Fruit fly (Drosophila melanogaster) whole organism, embryonic: ENCODE data around the gene Actn.
A peak's percentile ranks its signal among the peaks of the same experiment; 100 is the strongest.

Experiments
- B-H2 ChIP-seq: fragments of 200-800 bp; sonication (Bioruptor generic); optimal IDR thresholded peaks from 2 replicates; lab custom pipeline; 2018; ENCODE audit warnings: missing biosample characterization, mild to moderate bottlenecking, missing genetic modification characterization
- C15 ChIP-seq: fragments of 200-800 bp; sonication (Bioruptor generic); IDR thresholded peaks from 3 replicates; pipeline ENCODE4 v1.3.6; 2022; ENCODE audit warnings: missing biosample characterization, missing genetic modification characterization
- CG10209 ChIP-seq: fragments of 200-800 bp; sonication (Bioruptor generic); optimal IDR thresholded peaks from 3 replicates; lab custom pipeline; 2017; ENCODE audit warnings: missing biosample characterization, mild to moderate bottlenecking, missing genetic modification characterization, missing genetic modification reagents
- CG11093 ChIP-seq: fragments of 200-800 bp; sonication (Bioruptor generic); IDR thresholded peaks from 3 replicates; pipeline ENCODE4 v1.3.6; 2022; ENCODE audit warnings: missing biosample characterization, missing genetic modification characterization
- CG12236 ChIP-seq: fragments of 200-800 bp; sonication (Bioruptor generic); optimal IDR thresholded peaks from 2 replicates; lab custom pipeline; 2016; ENCODE audit warnings: missing biosample characterization, missing genetic modification characterization
- CG15479 ChIP-seq: fragments of 200-800 bp; sonication (Bioruptor generic); optimal IDR thresholded peaks from 3 replicates; lab custom pipeline; 2019; ENCODE audit warnings: missing biosample characterization, mild to moderate bottlenecking, missing genetic modification characterization, moderate library complexity
- CG17328 ChIP-seq: fragments of 200-800 bp; sonication (Bioruptor generic); IDR thresholded peaks from 2 replicates; pipeline ENCODE4 v1.3.6; 2022; ENCODE audit warnings: missing biosample characterization, missing genetic modification characterization
- CG2712 ChIP-seq: fragments of 200-800 bp; optimal IDR thresholded peaks from 3 replicates; lab custom pipeline; 2019; ENCODE audit warnings: missing biosample characterization, mild to moderate bottlenecking, missing genetic modification characterization, moderate library complexity
- CG2889 ChIP-seq: fragments of 200-800 bp; sonication (Bioruptor generic); IDR thresholded peaks from 3 replicates; pipeline ENCODE4 v1.3.6; 2022; ENCODE audit warnings: missing biosample characterization, missing genetic modification characterization
- CG31388 ChIP-seq: fragments of 200-800 bp; sonication (Bioruptor generic); optimal IDR thresholded peaks from 2 replicates; lab custom pipeline; 2016; ENCODE audit warnings: missing biosample characterization, missing genetic modification characterization
- CG32767 ChIP-seq: fragments of 200-800 bp; sonication (Bioruptor generic); IDR thresholded peaks from 2 replicates; pipeline ENCODE4 v1.3.6; 2022; ENCODE audit warnings: missing biosample characterization, missing genetic modification characterization
- CG34422 ChIP-seq: fragments of 200-800 bp; sonication (Bioruptor generic); IDR thresholded peaks from 3 replicates; pipeline ENCODE4 v1.3.6; 2022; ENCODE audit warnings: missing biosample characterization, missing genetic modification characterization
- CG43689 ChIP-seq: fragments of 200-800 bp; sonication (Bioruptor generic); IDR thresholded peaks from 2 replicates; pipeline ENCODE4 v1.3.6; 2022; ENCODE audit warnings: missing biosample characterization, missing genetic modification characterization
- CG7372 ChIP-seq: fragments of 200-800 bp; sonication (Bioruptor generic); IDR thresholded peaks from 2 replicates; pipeline ENCODE4 v1.3.6; 2022; ENCODE audit warnings: missing biosample characterization, missing genetic modification characterization
- CG9215 ChIP-seq: fragments of 200-800 bp; sonication (Bioruptor generic); IDR thresholded peaks from 2 replicates; pipeline ENCODE4 v1.3.6; 2022; ENCODE audit warnings: missing biosample characterization, missing genetic modification characterization
- CHES-1-like ChIP-seq: fragments of 200-800 bp; sonication (Bioruptor generic); optimal IDR thresholded peaks from 2 replicates; lab custom pipeline; 2016; ENCODE audit warnings: missing biosample characterization, missing genetic modification characterization
- Dfd ChIP-seq, 2 experiments: fragments of >200 bp; optimal IDR thresholded peaks; 2 replicates each; lab custom pipeline; 2017; ENCODE audit warnings: missing biosample characterization in 2 of 2, missing genetic modification characterization in 2 of 2
- Doc3 ChIP-seq: fragments of 200-800 bp; sonication (Bioruptor generic); IDR thresholded peaks from 3 replicates; pipeline ENCODE4 v1.3.6; 2022; ENCODE audit warnings: missing biosample characterization, missing genetic modification characterization; ENCODE audit not compliant: partially characterized antibody
- ERR ChIP-seq: fragments of 200-800 bp; sonication (Bioruptor generic); optimal IDR thresholded peaks from 2 replicates; lab custom pipeline; 2016; ENCODE audit warnings: missing biosample characterization, missing genetic modification characterization
- Ets97D ChIP-seq: fragments of 200-800 bp; sonication (Bioruptor generic); optimal IDR thresholded peaks from 3 replicates; lab custom pipeline; 2016; ENCODE audit warnings: missing biosample characterization, missing genetic modification characterization
- HLH54F ChIP-seq: fragments of 200-800 bp; sonication (Bioruptor generic); optimal IDR thresholded peaks from 3 replicates; lab custom pipeline; 2016; ENCODE audit warnings: missing biosample characterization, missing genetic modification characterization
- Hr3 ChIP-seq: fragments of 200-800 bp; sonication (Bioruptor generic); optimal IDR thresholded peaks from 3 replicates; lab custom pipeline; 2016; ENCODE audit warnings: missing biosample characterization, missing genetic modification characterization
- Jarid2 ChIP-seq: fragments of 200-800 bp; sonication (Bioruptor generic); optimal IDR thresholded peaks from 3 replicates; lab custom pipeline; 2017; ENCODE audit warnings: mild to moderate bottlenecking, missing biosample characterization, missing genetic modification reagents, missing genetic modification characterization
- Kr ChIP-seq: fragments of 200-800 bp; sonication (Bioruptor generic); optimal IDR thresholded peaks from 2 replicates; lab custom pipeline; 2017; ENCODE audit warnings: missing biosample characterization, mild to moderate bottlenecking, missing genetic modification characterization
- MTF-1 ChIP-seq: fragments of 200-800 bp; sonication (Bioruptor generic); optimal IDR thresholded peaks from 2 replicates; lab custom pipeline; 2018; ENCODE audit warnings: missing biosample characterization, mild to moderate bottlenecking, missing genetic modification characterization, borderline replicate concordance
- NK7.1 ChIP-seq: fragments of 200-800 bp; sonication (Bioruptor generic); optimal IDR thresholded peaks from 3 replicates; lab custom pipeline; 2016; ENCODE audit warnings: missing biosample characterization, missing genetic modification characterization
- Spps ChIP-seq: fragments of 200-800 bp; sonication (Bioruptor generic); optimal IDR thresholded peaks from 2 replicates; lab custom pipeline; 2018; ENCODE audit warnings: missing biosample characterization, mild to moderate bottlenecking, missing genetic modification characterization
- Trl ChIP-seq, 3 experiments: fragments of >200 bp in 2 of 3; fragments of 200-800 bp in 1 of 3; sonication (Bioruptor generic) in 1 of 3; optimal IDR thresholded peaks; 2 replicates in 1 of 3; 3 replicates in 2 of 3; lab custom pipeline; 2016 to 2017; ENCODE audit warnings: missing biosample characterization in 1 of 3, missing genetic modification characterization in 1 of 3
- Xrp1 ChIP-seq: fragments of 200-800 bp; sonication (Bioruptor generic); IDR thresholded peaks from 2 replicates; pipeline ENCODE4 v1.3.6; 2022; ENCODE audit warnings: missing biosample characterization, missing genetic modification characterization
- YL-1 ChIP-seq: fragments of 200-800 bp; sonication (Bioruptor generic); optimal IDR thresholded peaks from 3 replicates; lab custom pipeline; 2017; ENCODE audit warnings: missing biosample characterization, mild to moderate bottlenecking, missing genetic modification characterization
- ap ChIP-seq: fragments of 200-800 bp; sonication (Bioruptor generic); IDR thresholded peaks from 2 replicates; pipeline ENCODE4 v1.3.6; 2022; ENCODE audit warnings: missing biosample characterization, missing genetic modification characterization
- ato ChIP-seq: fragments of 200-800 bp; sonication (Bioruptor generic); IDR thresholded peaks from 2 replicates; pipeline ENCODE4 v1.3.6; 2022; ENCODE audit warnings: missing biosample characterization, missing genetic modification characterization; ENCODE audit not compliant: partially characterized antibody
- caup ChIP-seq: fragments of 200-800 bp; sonication (Bioruptor generic); optimal IDR thresholded peaks from 3 replicates; lab custom pipeline; 2017; ENCODE audit warnings: missing biosample characterization, mild to moderate bottlenecking, missing genetic modification characterization, moderate library complexity; ENCODE audit not compliant: severe bottlenecking
- chinmo ChIP-seq: fragments of 200-800 bp; sonication (Bioruptor generic); IDR thresholded peaks from 4 replicates; pipeline ENCODE4 v1.3.6; 2022; ENCODE audit warnings: missing biosample characterization, missing genetic modification characterization; ENCODE audit not compliant: partially characterized antibody
- emc ChIP-seq: fragments of 200-800 bp; sonication (Bioruptor generic); optimal IDR thresholded peaks from 2 replicates; lab custom pipeline; 2016; ENCODE audit warnings: missing biosample characterization, missing genetic modification characterization
- ewg ChIP-seq: fragments of 200-800 bp; sonication (Bioruptor generic); optimal IDR thresholded peaks from 3 replicates; lab custom pipeline; 2017; ENCODE audit warnings: mild to moderate bottlenecking, missing biosample characterization, missing genetic modification reagents, missing genetic modification characterization
- fd64A ChIP-seq: fragments of 200-800 bp; sonication (Bioruptor generic); optimal IDR thresholded peaks from 3 replicates; lab custom pipeline; 2018; ENCODE audit warnings: missing biosample characterization, mild to moderate bottlenecking, missing genetic modification characterization
- gro ChIP-seq: fragments of 200-800 bp; sonication (Bioruptor generic); optimal IDR thresholded peaks from 2 replicates; lab custom pipeline; 2016; ENCODE audit warnings: missing biosample characterization, missing genetic modification characterization
- h ChIP-seq: fragments of >200 bp; optimal IDR thresholded peaks from 2 replicates; lab custom pipeline; 2017
- hbn ChIP-seq: fragments of 200-800 bp; sonication (Bioruptor generic); IDR thresholded peaks from 2 replicates; pipeline ENCODE4 v1.3.6; 2022; ENCODE audit warnings: missing biosample characterization, missing genetic modification characterization; ENCODE audit not compliant: partially characterized antibody
- lilli ChIP-seq: fragments of 200-800 bp; sonication (Bioruptor generic); optimal IDR thresholded peaks from 3 replicates; lab custom pipeline; 2016; ENCODE audit warnings: missing biosample characterization, missing genetic modification characterization
- mld ChIP-seq: fragments of 200-800 bp; sonication (Bioruptor generic); IDR thresholded peaks from 3 replicates; pipeline ENCODE4 v1.3.6; 2022; ENCODE audit warnings: missing biosample characterization, missing genetic modification characterization; ENCODE audit not compliant: partially characterized antibody
- nerfin-2 ChIP-seq: fragments of 200-800 bp; sonication (Bioruptor generic); IDR thresholded peaks from 2 replicates; pipeline ENCODE4 v1.3.6; 2022; ENCODE audit warnings: missing biosample characterization, missing genetic modification characterization; ENCODE audit not compliant: partially characterized antibody
- run ChIP-seq: fragments of 200-800 bp; sonication (Bioruptor generic); optimal IDR thresholded peaks from 3 replicates; lab custom pipeline; 2018; ENCODE audit warnings: missing biosample characterization, mild to moderate bottlenecking, missing genetic modification characterization
- ssp ChIP-seq: fragments of 200-800 bp; sonication (Bioruptor generic); IDR thresholded peaks from 2 replicates; pipeline ENCODE4 v1.3.6; 2022; ENCODE audit warnings: missing biosample characterization, missing genetic modification characterization
- stwl ChIP-seq: fragments of 200-800 bp; sonication (Bioruptor generic); optimal IDR thresholded peaks from 3 replicates; lab custom pipeline; 2018; ENCODE audit warnings: missing biosample characterization, mild to moderate bottlenecking, missing genetic modification characterization, moderate library complexity
- trem ChIP-seq: fragments of 200-800 bp; optimal IDR thresholded peaks from 3 replicates; lab custom pipeline; 2019; ENCODE audit warnings: missing biosample characterization, mild to moderate bottlenecking, missing genetic modification characterization, moderate library complexity

Gene Actn

dm6 chrX:2071878-2072817, 30.0 kb upstream of the Actn start, which contains the start of gene Rtca (continued):
- no peak for TF ChIP-seq nerfin-2 (GFP tag; lab: Robert Waterston, UW)
- no peak for TF ChIP-seq fd64A (GFP tag; lab: Kevin White, UChicago)
- peak; percentile 6 for TF ChIP-seq Jarid2 (GFP tag; lab: Kevin White, UChicago)
- 0 out of 3 replicates have a peak, but pooled peaks have one; percentile 14 for TF ChIP-seq CG2889 (GFP tag; lab: Robert Waterston, UW)
- no peak for TF ChIP-seq Ets97D (GFP tag; lab: Kevin White, UChicago)
- peak; percentile 32; the same call in 1 of the 3 replicates for TF ChIP-seq C15
- TF ChIP-seq gro (GFP tag; lab: Kevin White, UChicago) = peak; percentile 42
- peak; percentile 39 for TF ChIP-seq ewg (GFP tag; lab: Kevin White, UChicago)
- TF ChIP-seq ssp (GFP tag; lab: Robert Waterston, UW) = 0 out of 2 replicates have a peak, but pooled peaks have one; percentile 37
- peak; percentile 25 to 37 for TF ChIP-seq Trl (optimal IDR thresholded peaks at IDR 0.05; lab: Kevin White, UChicago)
- peak; percentile 57 for TF ChIP-seq Trl (GFP tag; optimal IDR thresholded peaks at IDR 0.05; lab: Kevin White, UChicago)
- no peak for TF ChIP-seq h (lab: Kevin White, UChicago)
- peak; percentile 12 for TF ChIP-seq MTF-1 (GFP tag; lab: Kevin White, UChicago)
- no peak for TF ChIP-seq mld (GFP tag; lab: Robert Waterston, UW)
- TF ChIP-seq CG15479 = peak; percentile 10
- no peak for TF ChIP-seq CG32767 (GFP tag; lab: Robert Waterston, UW)
- no peak for TF ChIP-seq Doc3 (GFP tag; lab: Robert Waterston, UW)
- TF ChIP-seq CG12236 (GFP tag; lab: Kevin White, UChicago) = no peak
- TF ChIP-seq CG43689 (GFP tag; lab: Robert Waterston, UW) = peak; percentile 51; the same call in 1 of the 2 replicates
- peak; percentile 66 for TF ChIP-seq CG10209 (GFP tag; lab: Kevin White, UChicago)
- TF ChIP-seq CG11093 = peak; percentile 38; the same call in 1 of the 3 replicates
- TF ChIP-seq chinmo (GFP tag; lab: Robert Waterston, UW) = 0 out of 4 replicates have a peak, but pooled peaks have one; percentile 43
- peak; percentile 15 for TF ChIP-seq emc (GFP tag; lab: Kevin White, UChicago)
- TF ChIP-seq B-H2 (GFP tag; lab: Kevin White, UChicago) = no peak
- TF ChIP-seq Dfd (GFP tag; optimal IDR thresholded peaks at IDR 0.05; lab: Kevin White, UChicago) = no peak
- TF ChIP-seq run (tag; lab: Kevin White, UChicago) = no peak
- peak; percentile 72 for TF ChIP-seq lilli (GFP tag; lab: Kevin White, UChicago)
- peak; percentile 41 for TF ChIP-seq NK7.1 (GFP tag; lab: Kevin White, UChicago)
- TF ChIP-seq Hr3 (GFP tag; lab: Kevin White, UChicago) = peak; percentile 60
- no peak for TF ChIP-seq hbn (GFP tag; lab: Robert Waterston, UW)
- peak; percentile 30 for TF ChIP-seq trem (tag; lab: Kevin White, UChicago)
- TF ChIP-seq CG17328 = 0 out of 2 replicates have a peak, but pooled peaks have one; percentile 26
- TF ChIP-seq CG2712 (tag; lab: Kevin White, UChicago) = peak; percentile 53
- TF ChIP-seq ato (GFP tag; lab: Robert Waterston, UW) = no peak
- peak; percentile 26 for TF ChIP-seq ERR (GFP tag; lab: Kevin White, UChicago)
- TF ChIP-seq CG34422 (GFP tag; lab: Robert Waterston, UW) = peak; percentile 44; the same call in 1 of the 3 replicates
- TF ChIP-seq YL-1 (GFP tag; lab: Kevin White, UChicago) = peak; percentile 20
- TF ChIP-seq CG7372 (GFP tag; lab: Robert Waterston, UW) = peak; percentile 67
- TF ChIP-seq CG9215 (GFP tag; lab: Robert Waterston, UW) = peak; percentile 62
- peak; percentile 72 for TF ChIP-seq Xrp1 (GFP tag; lab: Robert Waterston, UW)
- no peak for TF ChIP-seq CG31388 (GFP tag; lab: Kevin White, UChicago)
- peak; percentile 43 for TF ChIP-seq CHES-1-like (GFP tag; lab: Kevin White, UChicago)
- no peak for TF ChIP-seq Spps (tag; lab: Kevin White, UChicago)
- TF ChIP-seq stwl (tag; lab: Kevin White, UChicago) = no peak
- peak; percentile 48 for TF ChIP-seq HLH54F
- peak; percentile 77 for TF ChIP-seq caup (GFP tag; lab: Kevin White, UChicago)
- TF ChIP-seq ap (GFP tag; lab: Robert Waterston, UW) = peak; percentile 20; the same call in 1 of the 2 replicates
- TF ChIP-seq Kr (GFP tag; lab: Kevin White, UChicago) = no peak
